Worm (Caenorhabditis elegans) whole organism, L4/young adult: ENCODE data around the gene clc-8.
A peak's percentile ranks its signal among the peaks of the same experiment; 100 is the strongest.

Experiments used
- W03F9.2 ChIP-seq: fragments of 150-350 bp; optimal IDR thresholded peaks from 2 replicates; lab custom pipeline; 2014; ENCODE audit warnings: missing biosample characterization, missing genetic modification characterization
- dao-5 ChIP-seq: sonication (generic microtip); optimal IDR thresholded peaks from 2 replicates; lab custom pipeline; 2016; ENCODE audit warnings: missing genotype, missing genetic modification characterization, moderate library complexity, missing compliant biosample characterization
- him-1 ChIP-seq: sonication (generic microtip); optimal IDR thresholded peaks from 2 replicates; lab custom pipeline; 2016; ENCODE audit warnings: missing genotype, missing genetic modification reagents, missing genetic modification characterization, missing compliant biosample characterization

ce11 chrIV:14356120-14356519 lies 37.8 kb upstream of the clc-8 start:
- TF ChIP-seq dao-5 (tag; lab: Kevin White, UChicago) (no peak), him-1 (tag; lab: Kevin White, UChicago) (peak; percentile 23), W03F9.2 (tag; lab: Kevin White, UChicago) (no peak)
